Fruit fly (Drosophila melanogaster) whole organism, wandering third instar larva: ENCODE results near the gene tal-2A.

Experiments used
- HLH106 ChIP-seq: fragments of 200-800 bp; optimal IDR thresholded peaks from 3 replicates; lab custom pipeline; 2019; ENCODE audit warnings: missing biosample characterization, mild to moderate bottlenecking, missing genetic modification characterization, moderate library complexity
- Hr83 ChIP-seq: fragments of 200-300 bp; sonication (Bioruptor generic); optimal IDR thresholded peaks from 2 replicates; lab custom pipeline; 2016; ENCODE audit warnings: missing biosample characterization, mild to moderate bottlenecking, missing genetic modification characterization, moderate library complexity; ENCODE audit not compliant: poor library complexity, severe bottlenecking
- lola ChIP-seq: fragments of >200 bp; optimal IDR thresholded peaks from 2 replicates; lab custom pipeline; 2017; ENCODE audit warnings: missing biosample characterization, missing genetic modification characterization
- pan ChIP-seq: fragments of >200 bp; optimal IDR thresholded peaks from 2 replicates; lab custom pipeline; 2017
- usp ChIP-seq: fragments of >200 bp; optimal IDR thresholded peaks from 2 replicates; lab custom pipeline; 2017; ENCODE audit warnings: missing biosample characterization, missing genetic modification characterization
- woc ChIP-seq: sonication (Bioruptor generic); optimal IDR thresholded peaks from 2 replicates; lab custom pipeline; 2016; ENCODE audit warnings: missing biosample characterization, mild to moderate bottlenecking, missing genetic modification characterization

DNA sequence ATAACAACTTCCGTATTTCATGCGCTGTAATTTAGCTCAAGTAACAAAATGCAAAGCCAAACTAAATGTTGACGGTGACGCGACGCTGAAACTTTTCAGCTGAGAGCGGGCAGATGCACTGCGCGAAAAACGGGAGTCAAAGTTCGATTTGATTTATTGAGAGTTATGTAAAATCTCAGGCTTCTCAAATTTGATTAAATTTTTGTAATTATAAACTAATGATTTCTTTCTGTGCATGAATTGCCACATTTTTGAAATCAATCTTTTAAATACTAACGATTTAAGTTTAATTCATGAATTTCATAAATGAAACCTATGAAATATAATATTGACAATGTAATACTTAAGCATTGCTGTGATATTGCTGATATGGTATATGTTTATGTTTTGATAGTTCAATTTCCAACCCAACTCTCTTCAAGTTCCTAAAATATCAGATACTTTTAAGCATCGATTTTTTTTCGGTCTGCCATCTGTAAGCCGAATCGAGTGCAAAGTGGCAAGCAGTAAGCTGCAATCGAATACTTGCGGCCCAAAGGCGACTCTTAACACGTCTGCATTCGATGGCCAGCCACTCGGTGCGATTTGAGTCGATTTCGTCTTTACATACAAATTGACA is 9.8 kb downstream of the tal-2A start:
- TF ChIP-seq HLH106 (no peak), lola (no peak), woc (no peak), Hr83 (GFP tag; lab: Kevin White, UChicago) (no peak), usp (GFP tag; lab: Kevin White, UChicago) (no peak), pan (lab: Kevin White, UChicago) (no peak)
